Fruit fly (Drosophila melanogaster): ENCODE data around the gene Amun.

DNA sequence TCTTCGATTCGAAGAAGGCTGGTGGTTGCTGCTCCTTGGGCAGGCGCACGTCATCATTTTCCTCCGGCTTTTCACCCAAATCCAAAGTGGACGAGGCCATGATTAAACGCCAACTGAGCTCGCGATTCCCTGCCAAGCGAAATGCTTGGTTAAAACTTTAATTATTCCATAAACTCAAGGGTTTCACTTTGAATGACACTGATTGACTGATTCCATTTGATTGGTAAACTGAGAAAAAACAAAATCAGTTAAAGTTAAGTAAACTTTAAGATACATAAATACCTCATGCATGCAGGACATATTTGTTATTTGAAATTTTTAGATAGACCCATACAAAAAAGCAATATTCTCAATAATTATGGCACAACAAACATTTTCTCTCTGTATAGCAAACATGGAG lies 18.4 kb upstream of the Amun start, which contains the start of gene inaF-A:
- TF ChIP-seq insv (optimal IDR thresholded peaks at IDR 0.05) (no peak), Sin3A (optimal IDR thresholded peaks at IDR 0.05) (no peak)
